Worm (Caenorhabditis elegans) whole organism, late embryonic: ENCODE data around the gene bus-19.

Experiments
- ceh-48 ChIP-seq: sonication (generic microtip); optimal IDR thresholded peaks from 2 replicates; lab custom pipeline; 2016; ENCODE audit warnings: missing genetic modification characterization, inconsistent platforms, missing compliant biosample characterization
- elt-2 ChIP-seq: sonication (generic microtip); optimal IDR thresholded peaks from 2 replicates; lab custom pipeline; 2016; ENCODE audit warnings: missing genetic modification reagents, missing genetic modification characterization, missing compliant biosample characterization
- lin-11 ChIP-seq: fragments of 200-800 bp; sonication (Bioruptor generic); optimal IDR thresholded peaks from 2 replicates; lab custom pipeline; 2018; ENCODE audit warnings: mild to moderate bottlenecking, missing genetic modification characterization, missing compliant biosample characterization
- madf-2 ChIP-seq: sonication (generic microtip); optimal IDR thresholded peaks from 2 replicates; lab custom pipeline; 2017; ENCODE audit warnings: missing genetic modification characterization, missing compliant biosample characterization
- mec-3 ChIP-seq: sonication (generic microtip); optimal IDR thresholded peaks from 2 replicates; lab custom pipeline; 2016; ENCODE audit warnings: borderline replicate concordance, missing genetic modification characterization, missing compliant biosample characterization
- pqm-1 ChIP-seq: sonication (generic microtip); optimal IDR thresholded peaks from 2 replicates; lab custom pipeline; 2016; ENCODE audit warnings: missing genetic modification characterization, missing compliant biosample characterization

- TF ChIP-seq elt-2 (no peak), mec-3 (tag; lab: Kevin White, UChicago) (no peak), lin-11 (tag; lab: Kevin White, UChicago) (no peak), madf-2 (tag; lab: Kevin White, UChicago) (no peak), pqm-1 (tag; lab: Kevin White, UChicago) (no peak), ceh-48 (tag; lab: Kevin White, UChicago) (no peak)
Observed at ce11 chrV:12898583-12899232, 26.9 kb downstream of the bus-19 start.
